Worm (Caenorhabditis elegans) whole organism, L1 larva: ENCODE measurements around the gene gln-2.

Experiments used
- C34B4.2 ChIP-seq: sonication (generic microtip); optimal IDR thresholded peaks from 2 replicates; lab custom pipeline; 2017; ENCODE audit warnings: mild to moderate bottlenecking, missing genetic modification characterization, missing compliant biosample characterization
- F16B12.6 ChIP-seq: fragments of 150-350 bp; optimal IDR thresholded peaks from 2 replicates; lab custom pipeline; 2014; ENCODE audit warnings: missing biosample characterization, missing genetic modification characterization
- Y116A8C.19 ChIP-seq: sonication (generic microtip); optimal IDR thresholded peaks from 2 replicates; lab custom pipeline; 2016; ENCODE audit warnings: missing compliant biosample characterization, missing genetic modification characterization, borderline replicate concordance
- aha-1 ChIP-seq: fragments of 150-350 bp; optimal IDR thresholded peaks from 2 replicates; lab custom pipeline; 2014; ENCODE audit warnings: missing biosample characterization, missing genetic modification characterization
- ama-1 ChIP-seq: fragments of 150-350 bp; optimal IDR thresholded peaks from 2 replicates; lab custom pipeline; 2014
- ceh-82 ChIP-seq, 3 experiments: fragments of 150-350 bp in 1 of 3; sonication (generic microtip) in 2 of 3; optimal IDR thresholded peaks; 2 replicates each; lab custom pipeline; 2014 to 2017; ENCODE audit warnings: missing biosample characterization in 3 of 3, missing genetic modification characterization in 3 of 3
- ceh-90 ChIP-seq: sonication (generic microtip); optimal IDR thresholded peaks from 2 replicates; lab custom pipeline; 2016; ENCODE audit warnings: missing genetic modification characterization, missing compliant biosample characterization
- ces-1 ChIP-seq: fragments of 150-350 bp; optimal IDR thresholded peaks from 2 replicates; lab custom pipeline; 2014; ENCODE audit warnings: missing biosample characterization, missing genetic modification reagents, missing genetic modification characterization
- dpl-1 ChIP-seq, 3 experiments: fragments of 150-350 bp in 2 of 3; sonication (generic microtip) in 1 of 3; optimal IDR thresholded peaks; 2 replicates each; lab custom pipeline; 2014 to 2017; ENCODE audit warnings: missing biosample characterization in 3 of 3, missing genetic modification characterization in 3 of 3, missing genetic modification reagents in 3 of 3
- efl-1 ChIP-seq, 4 experiments: fragments of 150-350 bp; optimal IDR thresholded peaks in 3 of 4; peaks in 1 of 4; 1 replicate in 1 of 4; 2 replicates in 3 of 4; lab custom pipeline; 2014; ENCODE audit warnings: missing biosample characterization in 2 of 4, missing genetic modification characterization in 2 of 4, missing genetic modification reagents in 2 of 4
- egl-27 ChIP-seq, 2 experiments: fragments of 150-350 bp in 1 of 2; sonication (generic microtip); optimal IDR thresholded peaks; 3 replicates each; lab custom pipeline; 2017 to 2018; ENCODE audit warnings: missing biosample characterization in 2 of 2, missing genetic modification characterization in 2 of 2, missing genetic modification reagents in 2 of 2
- fkh-10 ChIP-seq: sonication (generic microtip); optimal IDR thresholded peaks from 2 replicates; lab custom pipeline; 2017; ENCODE audit warnings: missing biosample characterization, missing genetic modification reagents, missing genetic modification characterization
- fkh-4 ChIP-seq: sonication (generic microtip); optimal IDR thresholded peaks from 2 replicates; lab custom pipeline; 2016; ENCODE audit warnings: missing compliant biosample characterization, missing genetic modification characterization, borderline replicate concordance
- hpl-2 ChIP-seq: fragments of 150-350 bp; optimal IDR thresholded peaks from 2 replicates; lab custom pipeline; 2014; ENCODE audit warnings: missing biosample characterization, missing genetic modification reagents, missing genetic modification characterization
- isw-1 ChIP-seq: fragments of 200-800 bp; sonication (Bioruptor generic); IDR thresholded peaks from 2 replicates; pipeline ENCODE4 v1.3.6; 2022; ENCODE audit warnings: missing genetic modification characterization, missing compliant biosample characterization
- lin-13 ChIP-seq: fragments of 150-350 bp; optimal IDR thresholded peaks from 2 replicates; lab custom pipeline; 2014; ENCODE audit warnings: missing biosample characterization, missing genetic modification reagents, missing genetic modification characterization
- lin-14 ChIP-seq: fragments of 200-800 bp; sonication (Bioruptor generic); optimal IDR thresholded peaks from 2 replicates; lab custom pipeline; 2018; ENCODE audit warnings: mild to moderate bottlenecking, missing genetic modification characterization, moderate library complexity, missing compliant biosample characterization
- lin-15B ChIP-seq: fragments of 150-350 bp; sonication (generic microtip); optimal IDR thresholded peaks from 3 replicates; lab custom pipeline; 2014; ENCODE audit warnings: missing biosample characterization, missing genetic modification characterization
- lin-35 ChIP-seq, 2 experiments: fragments of 150-350 bp; optimal IDR thresholded peaks; 2 replicates each; lab custom pipeline; 2014; ENCODE audit warnings: missing biosample characterization in 2 of 2, missing genetic modification characterization in 2 of 2, missing genetic modification reagents in 2 of 2
- lin-39 ChIP-seq: fragments of 150-350 bp; optimal IDR thresholded peaks from 2 replicates; lab custom pipeline; 2014; ENCODE audit warnings: missing biosample characterization, missing genetic modification reagents, missing genetic modification characterization
- lir-3 ChIP-seq: sonication (generic microtip); optimal IDR thresholded peaks from 2 replicates; lab custom pipeline; 2016; ENCODE audit warnings: mild to moderate bottlenecking, missing genetic modification characterization, moderate library complexity, missing compliant biosample characterization; ENCODE audit not compliant: poor library complexity
- mab-9 ChIP-seq: fragments of 200-800 bp; sonication (Bioruptor generic); IDR thresholded peaks from 2 replicates; pipeline ENCODE4 v1.3.6; 2022; ENCODE audit warnings: missing genetic modification reagents, missing genetic modification characterization, missing compliant biosample characterization
- mdl-1 ChIP-seq, 2 experiments: fragments of 150-350 bp; optimal IDR thresholded peaks; 2 replicates each; lab custom pipeline; 2014 to 2017; ENCODE audit warnings: missing biosample characterization in 2 of 2, missing genetic modification characterization in 2 of 2, inconsistent platforms in 1 of 2
- nhr-12 ChIP-seq: sonication (generic microtip); optimal IDR thresholded peaks from 2 replicates; lab custom pipeline; 2017; ENCODE audit warnings: missing biosample characterization, missing genetic modification characterization
- nhr-28 ChIP-seq: fragments of 150-350 bp; optimal IDR thresholded peaks from 2 replicates; lab custom pipeline; 2014; ENCODE audit warnings: missing biosample characterization, missing genetic modification characterization
- nhr-71 ChIP-seq: sonication (generic microtip); optimal IDR thresholded peaks from 2 replicates; lab custom pipeline; 2016; ENCODE audit warnings: mild to moderate bottlenecking, missing genetic modification characterization, moderate library complexity, missing compliant biosample characterization
- nhr-76 ChIP-seq: sonication (generic microtip); optimal IDR thresholded peaks from 2 replicates; lab custom pipeline; 2017; ENCODE audit warnings: missing biosample characterization, missing genetic modification characterization
- nhr-77 ChIP-seq: fragments of 150-350 bp; optimal IDR thresholded peaks from 2 replicates; lab custom pipeline; 2014; ENCODE audit warnings: missing biosample characterization, missing genetic modification characterization
- nhr-84 ChIP-seq: sonication (generic microtip); optimal IDR thresholded peaks from 2 replicates; lab custom pipeline; 2017; ENCODE audit warnings: missing biosample characterization, missing genetic modification characterization
- nhr-85 ChIP-seq: sonication (generic microtip); peaks from one replicate; lab custom pipeline; 2016; ENCODE audit warnings: missing genetic modification characterization, inconsistent platforms, missing compliant biosample characterization
- pag-3 ChIP-seq: sonication (generic microtip); optimal IDR thresholded peaks from 2 replicates; lab custom pipeline; 2017; ENCODE audit warnings: missing genetic modification characterization, mild to moderate bottlenecking, missing compliant biosample characterization, antibody characterized with exemption, borderline replicate concordance; ENCODE audit not compliant: insufficient read depth
- pqm-1 ChIP-seq: sonication (generic microtip); optimal IDR thresholded peaks from 3 replicates; lab custom pipeline; 2017; ENCODE audit warnings: missing biosample characterization, missing genetic modification characterization
- rnt-1 ChIP-seq: sonication (generic microtip); optimal IDR thresholded peaks from 2 replicates; lab custom pipeline; 2016; ENCODE audit warnings: mild to moderate bottlenecking, missing genetic modification characterization, moderate library complexity, missing compliant biosample characterization
- skn-1 ChIP-seq: fragments of 150-350 bp; optimal IDR thresholded peaks from 2 replicates; lab custom pipeline; 2014; ENCODE audit warnings: missing biosample characterization, missing genetic modification characterization
- sox-4 ChIP-seq: sonication (generic microtip); optimal IDR thresholded peaks from 2 replicates; lab custom pipeline; 2016; ENCODE audit warnings: missing genetic modification characterization, missing compliant biosample characterization
- tbx-2 ChIP-seq: sonication (generic microtip); optimal IDR thresholded peaks from 2 replicates; lab custom pipeline; 2016; ENCODE audit warnings: missing genetic modification characterization, missing compliant biosample characterization
- unc-30 ChIP-seq: sonication (generic microtip); optimal IDR thresholded peaks from 2 replicates; lab custom pipeline; 2017; ENCODE audit warnings: missing biosample characterization, missing genetic modification characterization
- unc-98 ChIP-seq: fragments of 200-800 bp; sonication (Bioruptor generic); IDR thresholded peaks from 2 replicates; pipeline ENCODE4 v1.3.6; 2022; ENCODE audit warnings: missing genetic modification characterization, missing compliant biosample characterization
- xbp-1 ChIP-seq: sonication (generic microtip); optimal IDR thresholded peaks from 2 replicates; lab custom pipeline; 2016; ENCODE audit warnings: missing genetic modification characterization, missing compliant biosample characterization
- zag-1 ChIP-seq: fragments of 150-350 bp; optimal IDR thresholded peaks from 2 replicates; lab custom pipeline; 2014; ENCODE audit warnings: missing biosample characterization, missing genetic modification characterization
- ztf-11 ChIP-seq, 2 experiments: sonication (generic microtip); optimal IDR thresholded peaks; 2 replicates each; lab custom pipeline; 2016 to 2017; ENCODE audit warnings: missing genetic modification characterization in 2 of 2, missing biosample characterization in 1 of 2, missing compliant biosample characterization in 1 of 2

Gene gln-2

ce11 chrIII:9951864-9952263 lies 7.2 kb upstream of the gln-2 start, which contains the start of gene K03H1.11:
TSS of gene K03H1.11 (minus strand) at chrIII:9951964.
- TF ChIP-seq nhr-77 (tag; lab: Kevin White, UChicago) = no peak
- no peak for TF ChIP-seq unc-98

- TF ChIP-seq fkh-4 (tag; lab: Kevin White, UChicago) (no peak), efl-1 (optimal IDR thresholded peaks at IDR 0.05; lab: Kevin White, UChicago) (no peak), efl-1 (GFP tag; optimal IDR thresholded peaks at IDR 0.05 in 1 of 2; lab: Kevin White, UChicago) (peak in 1 of 2 experiments; percentile 30)
Observed at ce11 chrIII:9950244-9950643, 5.6 kb upstream of the gln-2 start, which contains the start of gene K03H1.13. TSS of gene K03H1.13 (minus strand) at chrIII:9950344.

- TF ChIP-seq nhr-12 = no peak
- TF ChIP-seq mab-9 (GFP tag; lab: Robert Waterston, UW) = no peak
- no peak for TF ChIP-seq unc-30 (tag; lab: Kevin White, UChicago)
- TF ChIP-seq ztf-11 (tag; optimal IDR thresholded peaks at IDR 0.05; lab: Kevin White, UChicago) = no peak
- TF ChIP-seq unc-98 = no peak
- TF ChIP-seq xbp-1 = no peak
- TF ChIP-seq nhr-76 = no peak
- peak; percentile 63 for TF ChIP-seq lin-15B (tag; lab: Kevin White, UChicago)
- no peak for TF ChIP-seq hpl-2 (GFP tag; lab: Kevin White, UChicago)
- TF ChIP-seq fkh-10 (GFP tag; lab: Kevin White, UChicago) = no peak
- no peak for TF ChIP-seq Y116A8C.19 (tag; lab: Kevin White, UChicago)
- peak; percentile 64 to 69 for TF ChIP-seq efl-1 (optimal IDR thresholded peaks at IDR 0.05; lab: Kevin White, UChicago)
- TF ChIP-seq efl-1 (GFP tag; optimal IDR thresholded peaks at IDR 0.05 in 1 of 2; lab: Kevin White, UChicago) = peak; percentile 81 to 97
- TF ChIP-seq ces-1 (GFP tag; lab: Kevin White, UChicago) = no peak
- peak; percentile 1 to 84 for TF ChIP-seq lin-35 (GFP tag; optimal IDR thresholded peaks at IDR 0.05; lab: Kevin White, UChicago)
- no peak for TF ChIP-seq rnt-1
- no peak for TF ChIP-seq lir-3 (tag; lab: Kevin White, UChicago)
- no peak for TF ChIP-seq ceh-82 (tag; optimal IDR thresholded peaks at IDR 0.05; lab: Kevin White, UChicago)
- peak; percentile 43 to 80 (median 67) for TF ChIP-seq dpl-1 (GFP tag; optimal IDR thresholded peaks at IDR 0.05; lab: Kevin White, UChicago)
- no peak for TF ChIP-seq pqm-1 (tag; lab: Kevin White, UChicago)
- TF ChIP-seq sox-4 = no peak
- no peak for TF ChIP-seq lin-14 (GFP tag; lab: Kevin White, UChicago)
- TF ChIP-seq egl-27 (tag; optimal IDR thresholded peaks at IDR 0.05; lab: Kevin White, UChicago) = no peak
- TF ChIP-seq nhr-71 (tag; lab: Kevin White, UChicago) = no peak
- no peak for TF ChIP-seq lin-13 (GFP tag; lab: Kevin White, UChicago)
- TF ChIP-seq C34B4.2 (tag; lab: Kevin White, UChicago) = no peak
- no peak for TF ChIP-seq fkh-4 (tag; lab: Kevin White, UChicago)
- no peak for TF ChIP-seq pag-3 (tag; lab: Kevin White, UChicago)
- no peak for TF ChIP-seq nhr-28 (tag; lab: Kevin White, UChicago)
- peak; percentile 74 for TF ChIP-seq F16B12.6 (tag; lab: Kevin White, UChicago)
- TF ChIP-seq lin-39 (tag; lab: Kevin White, UChicago) = no peak
Observed at ce11 chrIII:9946806-9947419, 2.3 kb upstream of the gln-2 start, which contains the start of gene K03H1.7. TSS of gene K03H1.7 (plus strand) at chrIII:9947405.

ce11 chrIII:9941020-9941674 lies 3.5 kb downstream of the gln-2 start, which contains the start of the genes K03H1.9 and K03H1.12:
TSS of gene K03H1.9 (minus strand) at chrIII:9941490.
TSS of gene K03H1.12 (plus strand) at chrIII:9941624.
- no peak for TF ChIP-seq zag-1
- no peak for TF ChIP-seq skn-1 (tag; lab: Kevin White, UChicago)
- TF ChIP-seq lin-15B (tag; lab: Kevin White, UChicago) = no peak
- TF ChIP-seq hpl-2 (GFP tag; lab: Kevin White, UChicago) = no peak
- TF ChIP-seq mdl-1 (tag; optimal IDR thresholded peaks at IDR 0.05; lab: Kevin White, UChicago) = no peak
- no peak for TF ChIP-seq rnt-1
- no peak for TF ChIP-seq nhr-84 (tag; lab: Kevin White, UChicago)
- no peak for TF ChIP-seq nhr-85 (tag; lab: Kevin White, UChicago)
- no peak for TF ChIP-seq unc-30 (tag; lab: Kevin White, UChicago)
- TF ChIP-seq aha-1 (tag; lab: Kevin White, UChicago) = no peak
- no peak for TF ChIP-seq ceh-90 (tag; lab: Kevin White, UChicago)
- TF ChIP-seq isw-1 (GFP tag; lab: Robert Waterston, UW) = no peak
- TF ChIP-seq nhr-28 (tag; lab: Kevin White, UChicago) = no peak
- no peak for TF ChIP-seq tbx-2 (tag; lab: Kevin White, UChicago)
- no peak for TF ChIP-seq ama-1 (lab: Kevin White, UChicago)
